Fruit fly (Drosophila melanogaster) whole organism, wandering third instar larva: ENCODE data around the gene mamo.

Experiments
- CG9705 ChIP-seq: fragments of 200-800 bp; sonication (Bioruptor generic); optimal IDR thresholded peaks from 2 replicates; lab custom pipeline; 2018; ENCODE audit warnings: missing biosample characterization, mild to moderate bottlenecking, missing genetic modification characterization
- Dfd ChIP-seq: fragments of >200 bp; optimal IDR thresholded peaks from 2 replicates; lab custom pipeline; 2017; ENCODE audit warnings: missing biosample characterization, missing genetic modification characterization
- Dif ChIP-seq: fragments of 200-275, 200-300 bp; sonication (Bioruptor generic); optimal IDR thresholded peaks from 2 replicates; lab custom pipeline; 2018; ENCODE audit warnings: missing biosample characterization, missing genetic modification characterization; ENCODE audit not compliant: partially characterized antibody
- Myc ChIP-seq: fragments of >200 bp; optimal IDR thresholded peaks from 2 replicates; lab custom pipeline; 2017
- Sp1 ChIP-seq: fragments of 200-800 bp; sonication (Bioruptor generic); optimal IDR thresholded peaks from 3 replicates; lab custom pipeline; 2019; ENCODE audit warnings: missing biosample characterization, mild to moderate bottlenecking, missing genetic modification characterization, moderate library complexity
- br ChIP-seq: fragments of 200-800 bp; sonication (Bioruptor generic); optimal IDR thresholded peaks from 2 replicates; lab custom pipeline; 2016; ENCODE audit warnings: missing biosample characterization, missing genetic modification characterization
- dmrt93B ChIP-seq: fragments of 200-800 bp; sonication (Bioruptor generic); optimal IDR thresholded peaks from 2 replicates; lab custom pipeline; 2018; ENCODE audit warnings: missing biosample characterization, mild to moderate bottlenecking, missing genetic modification characterization
- fru ChIP-seq: fragments of 200-800 bp; sonication (Bioruptor generic); optimal IDR thresholded peaks from 3 replicates; lab custom pipeline; 2016; ENCODE audit warnings: missing biosample characterization, mild to moderate bottlenecking, missing genetic modification characterization
- lola ChIP-seq: fragments of >200 bp; optimal IDR thresholded peaks from 2 replicates; lab custom pipeline; 2017; ENCODE audit warnings: missing biosample characterization, missing genetic modification characterization
- pan ChIP-seq: fragments of >200 bp; optimal IDR thresholded peaks from 2 replicates; lab custom pipeline; 2017
- sage ChIP-seq: fragments of 200-800 bp; sonication (Bioruptor generic); optimal IDR thresholded peaks from 2 replicates; lab custom pipeline; 2016; ENCODE audit warnings: missing biosample characterization, mild to moderate bottlenecking, missing genetic modification characterization
- usp ChIP-seq: fragments of >200 bp; optimal IDR thresholded peaks from 2 replicates; lab custom pipeline; 2017; ENCODE audit warnings: missing biosample characterization, missing genetic modification characterization

- TF ChIP-seq br (GFP tag; lab: Kevin White, UChicago) (no peak), usp (GFP tag; lab: Kevin White, UChicago) (no peak), Dfd (GFP tag; lab: Kevin White, UChicago) (no peak), Myc (no peak), Sp1 (GFP tag; lab: Kevin White, UChicago) (no peak), lola (GFP tag; lab: Kevin White, UChicago) (no peak), sage (GFP tag; lab: Kevin White, UChicago) (no peak), pan (lab: Kevin White, UChicago) (no peak), CG9705 (GFP tag; lab: Kevin White, UChicago) (no peak), dmrt93B (GFP tag; lab: Kevin White, UChicago) (no peak), Dif (GFP tag; lab: Kevin White, UChicago) (no peak), fru (GFP tag; lab: Kevin White, UChicago) (peak; percentile 2)
Observed at dm6 chrX:13909002-13909544, 81.3 kb downstream of the mamo start.
